Worm (Caenorhabditis elegans) whole organism, early embryonic: ENCODE results near the gene C14C10.1.

Experiments
- B0310.2 ChIP-seq: sonication (generic microtip); optimal IDR thresholded peaks from 2 replicates; lab custom pipeline; 2016; ENCODE audit warnings: mild to moderate bottlenecking, missing genetic modification characterization, missing compliant biosample characterization
- F13C5.2 ChIP-seq: sonication (generic microtip); optimal IDR thresholded peaks from 2 replicates; lab custom pipeline; 2017; ENCODE audit warnings: mild to moderate bottlenecking, missing genetic modification characterization, inconsistent platforms, missing compliant biosample characterization
- aly-1 ChIP-seq: sonication (generic microtip); optimal IDR thresholded peaks from 2 replicates; lab custom pipeline; 2016; ENCODE audit warnings: missing genetic modification characterization, missing compliant biosample characterization
- ama-1 ChIP-seq: fragments of 150-350 bp; optimal IDR thresholded peaks from 2 replicates; lab custom pipeline; 2014
- ceh-13 ChIP-seq: fragments of 200-800 bp; sonication (Bioruptor generic); optimal IDR thresholded peaks from 2 replicates; lab custom pipeline; 2018; ENCODE audit warnings: mild to moderate bottlenecking, missing genetic modification characterization, missing compliant biosample characterization
- ceh-36 ChIP-seq: sonication (generic microtip); optimal IDR thresholded peaks from 2 replicates; lab custom pipeline; 2016; ENCODE audit warnings: missing genetic modification characterization, inconsistent platforms, missing compliant biosample characterization
- ets-7 ChIP-seq: sonication (generic microtip); optimal IDR thresholded peaks from 2 replicates; lab custom pipeline; 2016; ENCODE audit warnings: missing genotype, missing genetic modification characterization, missing compliant biosample characterization
- flt-1 ChIP-seq: fragments of 200-800 bp; sonication (Bioruptor generic); IDR thresholded peaks from 2 replicates; pipeline ENCODE4 v1.3.6; 2022; ENCODE audit warnings: missing genetic modification characterization, missing compliant biosample characterization
- hmbx-1 ChIP-seq: sonication (generic microtip); optimal IDR thresholded peaks from 2 replicates; lab custom pipeline; 2016; ENCODE audit warnings: mild to moderate bottlenecking, missing genetic modification characterization, missing compliant biosample characterization
- hmg-4 ChIP-seq: fragments of 200-800 bp; sonication (Bioruptor generic); optimal IDR thresholded peaks from 2 replicates; lab custom pipeline; 2018; ENCODE audit warnings: mild to moderate bottlenecking, missing genetic modification characterization, missing compliant biosample characterization
- hnd-1 ChIP-seq: sonication (generic microtip); optimal IDR thresholded peaks from 2 replicates; lab custom pipeline; 2016; ENCODE audit warnings: missing genetic modification characterization, missing compliant biosample characterization
- pes-1 ChIP-seq: fragments of 200-800 bp; sonication (Bioruptor generic); IDR thresholded peaks from 2 replicates; pipeline ENCODE4 v1.3.6; 2022; ENCODE audit warnings: missing genetic modification reagents, missing genetic modification characterization, missing compliant biosample characterization
- scrt-1 ChIP-seq: fragments of 200-800 bp; sonication (Bioruptor generic); IDR thresholded peaks from 2 replicates; pipeline ENCODE4 v1.3.6; 2022; ENCODE audit warnings: missing genetic modification characterization, missing compliant biosample characterization
- sea-1 ChIP-seq: fragments of 200-800 bp; sonication (Bioruptor generic); conservative IDR thresholded peaks from 2 replicates; pipeline ENCODE4 v1.3.6; 2022; ENCODE audit warnings: missing genetic modification characterization, missing compliant biosample characterization
- tbx-11 ChIP-seq: fragments of 200-800 bp; sonication (Bioruptor generic); IDR thresholded peaks from 2 replicates; pipeline ENCODE4 v1.3.6; 2022; ENCODE audit warnings: missing genetic modification characterization, missing compliant biosample characterization
- tbx-37 ChIP-seq: fragments of 200-800 bp; sonication (Bioruptor generic); conservative IDR thresholded peaks from 2 replicates; pipeline ENCODE4 v1.3.6; 2022; ENCODE audit warnings: missing genetic modification reagents, missing genetic modification characterization, missing compliant biosample characterization
- tra-4 ChIP-seq: sonication (generic microtip); optimal IDR thresholded peaks from 2 replicates; lab custom pipeline; 2017; ENCODE audit warnings: missing genetic modification characterization, missing compliant biosample characterization

Gene C14C10.1

ce11 chrV:12636248-12636647 lies 48.1 kb downstream of the C14C10.1 start:
- TF ChIP-seq ceh-13 (GFP tag; lab: Kevin White, UChicago) (no peak), hmbx-1 (tag; lab: Kevin White, UChicago) (no peak), ets-7 (tag; lab: Kevin White, UChicago) (no peak), sea-1 (GFP tag; lab: Robert Waterston, UW) (no peak), tbx-37 (GFP tag; lab: Robert Waterston, UW) (no peak), tbx-11 (GFP tag; lab: Robert Waterston, UW) (no peak), ama-1 (lab: Kevin White, UChicago) (no peak), ceh-36 (tag; lab: Kevin White, UChicago) (no peak), B0310.2 (tag; lab: Kevin White, UChicago) (no peak), aly-1 (no peak), tra-4 (tag; lab: Kevin White, UChicago) (no peak), hnd-1 (no peak), F13C5.2 (tag; lab: Kevin White, UChicago) (no peak), scrt-1 (GFP tag; lab: Robert Waterston, UW) (no peak), pes-1 (GFP tag; lab: Robert Waterston, UW) (no peak), hmg-4 (GFP tag; lab: Kevin White, UChicago) (no peak), flt-1 (no peak)

- TF ChIP-seq F13C5.2 (tag; lab: Kevin White, UChicago) (no peak), ceh-36 (tag; lab: Kevin White, UChicago) (no peak), ama-1 (lab: Kevin White, UChicago) (no peak), hmg-4 (GFP tag; lab: Kevin White, UChicago) (no peak), tbx-11 (GFP tag; lab: Robert Waterston, UW) (no peak), aly-1 (no peak), tra-4 (tag; lab: Kevin White, UChicago) (no peak), tbx-37 (GFP tag; lab: Robert Waterston, UW) (no peak), ets-7 (tag; lab: Kevin White, UChicago) (no peak), hnd-1 (no peak), hmbx-1 (tag; lab: Kevin White, UChicago) (no peak), ceh-13 (GFP tag; lab: Kevin White, UChicago) (no peak), B0310.2 (tag; lab: Kevin White, UChicago) (no peak), flt-1 (no peak), scrt-1 (GFP tag; lab: Robert Waterston, UW) (no peak), sea-1 (GFP tag; lab: Robert Waterston, UW) (no peak), pes-1 (GFP tag; lab: Robert Waterston, UW) (no peak)
Observed at ce11 chrV:12637238-12637690, 49.1 kb downstream of the C14C10.1 start, which contains the start of gene F56H9.2. Gene F56H9.2 (plus strand): TSS chrV:12637663.

ce11 chrV:12637764-12638502 lies 49.8 kb downstream of the C14C10.1 start:
- TF ChIP-seq tbx-37 (GFP tag; lab: Robert Waterston, UW) = no peak
- TF ChIP-seq pes-1 (GFP tag; lab: Robert Waterston, UW) = no peak
- TF ChIP-seq tbx-11 (GFP tag; lab: Robert Waterston, UW) = no peak
- TF ChIP-seq ceh-36 (tag; lab: Kevin White, UChicago) = no peak
- no peak for TF ChIP-seq F13C5.2 (tag; lab: Kevin White, UChicago)
- TF ChIP-seq hmg-4 (GFP tag; lab: Kevin White, UChicago) = no peak
- TF ChIP-seq flt-1 = no peak
- no peak for TF ChIP-seq ets-7 (tag; lab: Kevin White, UChicago)
- no peak for TF ChIP-seq hmbx-1 (tag; lab: Kevin White, UChicago)
- TF ChIP-seq aly-1 = no peak
- TF ChIP-seq hnd-1 = no peak
- TF ChIP-seq B0310.2 (tag; lab: Kevin White, UChicago) = no peak
- no peak for TF ChIP-seq sea-1 (GFP tag; lab: Robert Waterston, UW)
- no peak for TF ChIP-seq scrt-1 (GFP tag; lab: Robert Waterston, UW)
- TF ChIP-seq ceh-13 (GFP tag; lab: Kevin White, UChicago) = no peak
- TF ChIP-seq tra-4 (tag; lab: Kevin White, UChicago) = no peak
- TF ChIP-seq ama-1 (lab: Kevin White, UChicago) = no peak
